Fruit fly (Drosophila melanogaster) whole organism, embryonic: ENCODE data around the gene twr.

Experiments used
- Bgb ChIP-seq: fragments of 200-800 bp; sonication (Bioruptor generic); IDR thresholded peaks from 2 replicates; pipeline ENCODE4 v1.3.6; 2022; ENCODE audit warnings: missing biosample characterization, missing genetic modification characterization; ENCODE audit not compliant: partially characterized antibody
- CG10654 ChIP-seq: fragments of 200-800 bp; sonication (Bioruptor generic); optimal IDR thresholded peaks from 2 replicates; lab custom pipeline; 2016; ENCODE audit warnings: missing biosample characterization, missing genetic modification characterization
- CG11085 ChIP-seq: fragments of 200-800 bp; sonication (Bioruptor generic); IDR thresholded peaks from 2 replicates; pipeline ENCODE4 v1.3.6; 2022; ENCODE audit warnings: missing biosample characterization, missing genetic modification characterization
- CG12659 ChIP-seq: fragments of 200-800 bp; sonication (Bioruptor generic); optimal IDR thresholded peaks from 3 replicates; lab custom pipeline; 2017; ENCODE audit warnings: mild to moderate bottlenecking, missing biosample characterization, missing genetic modification reagents, missing genetic modification characterization
- CG14710 ChIP-seq: fragments of 200-800 bp; sonication (Bioruptor generic); optimal IDR thresholded peaks from 3 replicates; lab custom pipeline; 2019; ENCODE audit warnings: missing biosample characterization, mild to moderate bottlenecking, missing genetic modification characterization, moderate library complexity
- CG1529 ChIP-seq: fragments of 200-800 bp; sonication (Bioruptor generic); optimal IDR thresholded peaks from 3 replicates; lab custom pipeline; 2018; ENCODE audit warnings: missing biosample characterization, missing genetic modification characterization
- CG15601 ChIP-seq: fragments of 200-800 bp; sonication (Bioruptor generic); optimal IDR thresholded peaks from 3 replicates; lab custom pipeline; 2019; ENCODE audit warnings: missing biosample characterization, mild to moderate bottlenecking, missing genetic modification characterization, moderate library complexity
- CG30431 ChIP-seq: fragments of 200-800 bp; sonication (Bioruptor generic); optimal IDR thresholded peaks from 2 replicates; lab custom pipeline; 2017; ENCODE audit warnings: missing biosample characterization, missing genetic modification characterization
- CG3163 ChIP-seq: fragments of 200-800 bp; sonication (Bioruptor generic); optimal IDR thresholded peaks from 3 replicates; lab custom pipeline; 2016; ENCODE audit warnings: missing biosample characterization, missing genetic modification characterization
- CG33213 ChIP-seq: fragments of 200-800 bp; sonication (Bioruptor generic); optimal IDR thresholded peaks from 3 replicates; lab custom pipeline; 2016; ENCODE audit warnings: missing biosample characterization, missing genetic modification characterization
- CG5245 ChIP-seq: fragments of 200-800 bp; sonication (Bioruptor generic); optimal IDR thresholded peaks from 3 replicates; lab custom pipeline; 2016; ENCODE audit warnings: missing biosample characterization, missing genetic modification characterization
- CG9932 ChIP-seq: fragments of 200-800 bp; sonication (Bioruptor generic); IDR thresholded peaks from 2 replicates; pipeline ENCODE4 v1.3.6; 2022; ENCODE audit warnings: missing biosample characterization, missing genetic modification characterization
- CTCF ChIP-seq: fragments of 200-800 bp; sonication (Bioruptor generic); optimal IDR thresholded peaks from 2 replicates; lab custom pipeline; 2017; ENCODE audit warnings: missing biosample characterization, mild to moderate bottlenecking, missing genetic modification characterization, moderate library complexity
- D19B ChIP-seq: fragments of 200-800 bp; sonication (Bioruptor generic); optimal IDR thresholded peaks from 2 replicates; lab custom pipeline; 2017; ENCODE audit warnings: missing biosample characterization, mild to moderate bottlenecking, missing genetic modification characterization
- Dip3 ChIP-seq: fragments of 200-800 bp; sonication (Bioruptor generic); optimal IDR thresholded peaks from 3 replicates; lab custom pipeline; 2016; ENCODE audit warnings: missing biosample characterization, missing genetic modification characterization
- Dll ChIP-seq: fragments of 200-800 bp; sonication (Bioruptor generic); IDR thresholded peaks from 4 replicates; pipeline ENCODE4 v1.3.6; 2022; ENCODE audit warnings: missing biosample characterization, missing genetic modification characterization; ENCODE audit not compliant: partially characterized antibody
- Dref ChIP-seq: fragments of 200-800 bp; sonication (Bioruptor generic); IDR thresholded peaks from 2 replicates; pipeline ENCODE4 v1.3.6; 2022; ENCODE audit warnings: missing biosample characterization, missing genetic modification characterization
- Ets65A ChIP-seq: fragments of 200-800 bp; sonication (Bioruptor generic); peaks from one replicate; lab custom pipeline; 2016; ENCODE audit warnings: missing biosample characterization, missing genetic modification characterization
- GATAe ChIP-seq: fragments of 200-800 bp; sonication (Bioruptor generic); conservative IDR thresholded peaks from 2 replicates; pipeline ENCODE4 v1.3.6; 2022; ENCODE audit warnings: missing biosample characterization, missing genetic modification characterization
- H2.0 ChIP-seq: fragments of 200-800 bp; sonication (Bioruptor generic); IDR thresholded peaks from 2 replicates; pipeline ENCODE4 v1.3.6; 2022; ENCODE audit warnings: missing biosample characterization, missing genetic modification characterization
- HLH54F ChIP-seq: fragments of 200-800 bp; sonication (Bioruptor generic); optimal IDR thresholded peaks from 3 replicates; lab custom pipeline; 2016; ENCODE audit warnings: missing biosample characterization, missing genetic modification characterization
- HmgD ChIP-seq: fragments of 200-800 bp; sonication (Bioruptor generic); optimal IDR thresholded peaks from 3 replicates; lab custom pipeline; 2016; ENCODE audit warnings: missing biosample characterization, missing genetic modification characterization
- Lhr ChIP-seq: fragments of 200-800 bp; sonication (Bioruptor generic); optimal IDR thresholded peaks from 3 replicates; lab custom pipeline; 2017; ENCODE audit warnings: mild to moderate bottlenecking, missing biosample characterization, missing genetic modification reagents, missing genetic modification characterization
- Lim3 ChIP-seq: fragments of 200-800 bp; sonication (Bioruptor generic); IDR thresholded peaks from 2 replicates; pipeline ENCODE4 v1.3.6; 2022; ENCODE audit warnings: missing biosample characterization, missing genetic modification characterization
- Myb ChIP-seq: fragments of 200-800 bp; sonication (Bioruptor generic); optimal IDR thresholded peaks from 2 replicates; lab custom pipeline; 2016; ENCODE audit warnings: missing biosample characterization, missing genetic modification characterization
- Oli ChIP-seq: fragments of 200-800 bp; sonication (Bioruptor generic); optimal IDR thresholded peaks from 2 replicates; lab custom pipeline; 2018; ENCODE audit warnings: missing biosample characterization, mild to moderate bottlenecking, missing genetic modification characterization, moderate library complexity
- Rfx ChIP-seq: fragments of 200-800 bp; sonication (Bioruptor generic); IDR thresholded peaks from 2 replicates; pipeline ENCODE4 v1.3.6; 2022; ENCODE audit warnings: missing biosample characterization, missing genetic modification characterization
- Tbp ChIP-seq: fragments of >200 bp; optimal IDR thresholded peaks from 2 replicates; lab custom pipeline; 2018; ENCODE audit warnings: missing biosample characterization, missing genetic modification characterization
- ash1 ChIP-seq: fragments of 200-800 bp; sonication (Bioruptor generic); optimal IDR thresholded peaks from 2 replicates; lab custom pipeline; 2018; ENCODE audit warnings: missing biosample characterization, mild to moderate bottlenecking, missing genetic modification characterization
- bbx ChIP-seq: fragments of 200-800 bp; sonication (Bioruptor generic); IDR thresholded peaks from 2 replicates; pipeline ENCODE4 v1.3.6; 2022; ENCODE audit warnings: missing biosample characterization, missing genetic modification characterization; ENCODE audit not compliant: partially characterized antibody
- chif ChIP-seq, 2 experiments: fragments of 200-800 bp; sonication (Bioruptor generic); optimal IDR thresholded peaks; 3 replicates each; lab custom pipeline; 2016; ENCODE audit warnings: missing biosample characterization in 2 of 2, missing genetic modification characterization in 2 of 2
- chinmo ChIP-seq: fragments of 200-800 bp; sonication (Bioruptor generic); IDR thresholded peaks from 4 replicates; pipeline ENCODE4 v1.3.6; 2022; ENCODE audit warnings: missing biosample characterization, missing genetic modification characterization; ENCODE audit not compliant: partially characterized antibody
- esg ChIP-seq: fragments of 200-800 bp; sonication (Bioruptor generic); conservative IDR thresholded peaks from 2 replicates; pipeline ENCODE4 v1.3.6; 2022; ENCODE audit warnings: missing biosample characterization, missing genetic modification characterization
- exex ChIP-seq: fragments of 200-800 bp; sonication (Bioruptor generic); optimal IDR thresholded peaks from 4 replicates; lab custom pipeline; 2018; ENCODE audit warnings: missing biosample characterization, mild to moderate bottlenecking, missing genetic modification characterization, moderate library complexity
- fd96Cb ChIP-seq: fragments of 200-800 bp; sonication (Bioruptor generic); optimal IDR thresholded peaks from 2 replicates; lab custom pipeline; 2018; ENCODE audit warnings: missing biosample characterization, mild to moderate bottlenecking, missing genetic modification characterization, moderate library complexity
- grn ChIP-seq: fragments of 200-800 bp; sonication (Bioruptor generic); optimal IDR thresholded peaks from 3 replicates; lab custom pipeline; 2017; ENCODE audit warnings: missing biosample characterization, missing genetic modification characterization
- knrl ChIP-seq: fragments of 200-800 bp; sonication (Bioruptor generic); IDR thresholded peaks from 3 replicates; pipeline ENCODE4 v1.3.6; 2022; ENCODE audit warnings: missing biosample characterization, missing genetic modification characterization; ENCODE audit not compliant: partially characterized antibody
- mld ChIP-seq: fragments of 200-800 bp; sonication (Bioruptor generic); IDR thresholded peaks from 3 replicates; pipeline ENCODE4 v1.3.6; 2022; ENCODE audit warnings: missing biosample characterization, missing genetic modification characterization; ENCODE audit not compliant: partially characterized antibody
- pan ChIP-seq, 4 experiments: fragments of >200 bp in 3 of 4; fragments of 200-800 bp in 1 of 4; sonication (Bioruptor generic) in 1 of 4; optimal IDR thresholded peaks in 3 of 4; IDR thresholded peaks in 1 of 4; 2 replicates each; pipeline versions ENCODE4 v1.3.6 to Lab custom; 2017 to 2022; ENCODE audit warnings: missing biosample characterization in 2 of 4, missing genetic modification characterization in 2 of 4, mixed read lengths in 1 of 4
- pho ChIP-seq: fragments of 200-800 bp; sonication (Bioruptor generic); optimal IDR thresholded peaks from 2 replicates; lab custom pipeline; 2016; ENCODE audit warnings: missing biosample characterization, missing genetic modification characterization
- pita ChIP-seq: fragments of 200-800 bp; sonication (Bioruptor generic); optimal IDR thresholded peaks from 2 replicates; lab custom pipeline; 2017; ENCODE audit warnings: missing biosample characterization, mild to moderate bottlenecking, missing genetic modification characterization
- row ChIP-seq: fragments of 200-800 bp; sonication (Bioruptor generic); IDR thresholded peaks from 3 replicates; pipeline ENCODE4 v1.3.6; 2022; ENCODE audit warnings: missing biosample characterization, missing genetic modification characterization
- sna ChIP-seq: fragments of 200-800 bp; sonication (Bioruptor generic); IDR thresholded peaks from 2 replicates; pipeline ENCODE4 v1.3.6; 2022; ENCODE audit warnings: missing biosample characterization, missing genetic modification characterization; ENCODE audit not compliant: partially characterized antibody
- stwl ChIP-seq: fragments of 200-800 bp; sonication (Bioruptor generic); optimal IDR thresholded peaks from 3 replicates; lab custom pipeline; 2018; ENCODE audit warnings: missing biosample characterization, mild to moderate bottlenecking, missing genetic modification characterization, moderate library complexity
- toy ChIP-seq: fragments of 200-800 bp; sonication (Bioruptor generic); IDR thresholded peaks from 2 replicates; pipeline ENCODE4 v1.3.6; 2022; ENCODE audit warnings: missing biosample characterization, missing genetic modification characterization
- trem ChIP-seq: fragments of 200-800 bp; optimal IDR thresholded peaks from 3 replicates; lab custom pipeline; 2019; ENCODE audit warnings: missing biosample characterization, mild to moderate bottlenecking, missing genetic modification characterization, moderate library complexity
- twi ChIP-seq: fragments of 200-800 bp; optimal IDR thresholded peaks from 2 replicates; lab custom pipeline; 2019; ENCODE audit warnings: missing biosample characterization, mild to moderate bottlenecking, missing genetic modification characterization, moderate library complexity
- zen ChIP-seq: fragments of 200-800 bp; sonication (Bioruptor generic); optimal IDR thresholded peaks from 3 replicates; lab custom pipeline; 2018; ENCODE audit warnings: missing biosample characterization, mild to moderate bottlenecking, missing genetic modification characterization, moderate library complexity

Gene twr

DNA sequence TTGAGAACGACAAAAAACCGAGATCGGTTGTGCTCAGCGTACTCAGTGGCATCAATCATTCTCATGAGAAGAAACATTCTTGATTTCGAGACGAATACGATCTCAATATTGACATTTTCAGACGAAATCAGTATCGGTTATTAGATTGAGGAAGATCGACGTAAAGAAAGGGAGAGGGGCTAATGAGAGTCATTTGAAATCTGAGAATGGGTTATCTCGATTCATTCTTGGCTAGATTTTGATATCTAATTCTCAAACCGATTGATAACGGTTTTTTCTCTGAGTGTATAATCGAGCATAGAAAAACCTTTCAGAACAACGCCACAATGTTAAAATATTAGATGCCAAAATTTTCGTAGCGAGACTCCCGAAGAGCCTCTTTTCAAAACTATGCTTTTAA is 16.8 kb upstream of the twr start, which contains the start of gene CG31286:
TSS of gene CG31286 (plus strand) at position 301 of the 400 bp plus-strand sequence.
- no peak for TF ChIP-seq HLH54F (GFP tag; lab: Kevin White, UChicago)
- TF ChIP-seq CG15601 (tag; lab: Kevin White, UChicago) = no peak
- no peak for TF ChIP-seq CG11085 (GFP tag; lab: Robert Waterston, UW)
- TF ChIP-seq esg (GFP tag; lab: Robert Waterston, UW) = no peak
- TF ChIP-seq CG5245 (GFP tag; lab: Kevin White, UChicago) = no peak
- TF ChIP-seq knrl = no peak
- TF ChIP-seq CG30431 (GFP tag; lab: Kevin White, UChicago) = no peak
- TF ChIP-seq ash1 = no peak
- TF ChIP-seq Lim3 = no peak
- TF ChIP-seq CG3163 (GFP tag; lab: Kevin White, UChicago) = no peak
- TF ChIP-seq, all 482 proteins: peak for 0

DNA sequence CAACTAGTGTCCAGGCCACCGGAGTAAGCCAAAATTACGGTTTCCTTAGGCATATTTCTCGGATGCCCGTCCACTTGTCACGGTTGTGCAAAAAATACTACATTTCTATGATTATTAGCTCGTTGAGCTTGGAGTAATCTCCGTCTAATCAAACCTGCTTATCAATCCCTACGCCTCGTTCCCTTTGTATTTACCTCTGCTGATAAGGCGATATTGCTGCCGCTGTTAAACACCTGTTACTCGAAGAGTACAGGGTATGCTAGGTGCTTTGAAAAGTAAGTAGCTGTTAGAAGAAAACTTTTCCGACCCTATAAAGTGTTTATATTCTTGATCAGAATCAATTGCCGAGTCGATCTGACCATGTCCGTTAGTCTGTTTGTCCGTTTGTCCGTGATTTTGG is 13.3 kb upstream of the twr start, which contains the start of gene Ass:
TSS of gene Ass (minus strand) at position 101 of the 400 bp plus-strand sequence.
- TF ChIP-seq GATAe (peak; percentile 49), D19B (peak; percentile 85), Ets65A (peak; percentile 11), exex (tag; lab: Kevin White, UChicago) (peak; percentile 13), grn (peak; percentile 23), Tbp (GFP tag; lab: Kevin White, UChicago) (no peak), toy (GFP tag; lab: Robert Waterston, UW) (no peak), CG10654 (GFP tag; lab: Kevin White, UChicago) (no peak)

DNA sequence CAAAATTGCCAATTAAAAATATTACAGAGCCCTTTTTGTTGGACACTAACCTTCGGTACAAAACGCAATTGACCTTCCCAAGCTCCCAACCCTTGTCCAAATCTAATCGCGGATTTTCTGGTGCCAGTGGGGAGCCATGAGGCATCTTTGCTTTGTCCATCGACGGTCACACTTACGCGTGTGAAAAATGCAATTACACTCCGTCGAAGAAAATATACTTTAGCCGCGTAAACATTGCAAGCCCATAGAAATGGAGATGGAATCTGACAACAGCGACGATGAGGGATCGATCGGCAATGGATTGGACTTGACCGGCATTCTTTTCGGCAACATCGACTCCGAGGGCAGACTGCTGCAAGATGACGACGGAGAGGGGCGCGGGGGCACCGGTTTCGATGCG is 10.9 kb upstream of the twr start, which contains the start of gene Taf1:
TSS of gene Taf1 (plus strand) at position 150 of the 400 bp plus-strand sequence.
- peak; percentile 49; the same call in 2 of the 4 replicates for TF ChIP-seq Dll (GFP tag; lab: Robert Waterston, UW)
- TF ChIP-seq CG9932 = peak; percentile 23; the same call in 1 of the 2 replicates
- peak; percentile 68 for TF ChIP-seq HmgD (GFP tag; lab: Kevin White, UChicago)
- peak; percentile 55 for TF ChIP-seq Bgb (GFP tag; lab: Robert Waterston, UW)
- peak; percentile 39 for TF ChIP-seq zen (tag; lab: Kevin White, UChicago)
- peak; percentile 73 for TF ChIP-seq CG12659 (GFP tag; lab: Kevin White, UChicago)
- no peak for TF ChIP-seq CG1529 (GFP tag; lab: Kevin White, UChicago)
- TF ChIP-seq bbx (GFP tag; lab: Robert Waterston, UW) = 0 out of 2 replicates have a peak, but pooled peaks have one; percentile 19
- TF ChIP-seq Dref (GFP tag; lab: Robert Waterston, UW) = peak; percentile 40; the same call in 1 of the 2 replicates
- peak; percentile 67 for TF ChIP-seq stwl
- peak; percentile 86; the same call in 2 of the 4 replicates for TF ChIP-seq chinmo (GFP tag; lab: Robert Waterston, UW)
- no peak for TF ChIP-seq chif (GFP tag; optimal IDR thresholded peaks at IDR 0.05; lab: Kevin White, UChicago)
- TF ChIP-seq pho = peak; percentile 10
- TF ChIP-seq CG33213 (GFP tag; lab: Kevin White, UChicago) = peak; percentile 66
- TF ChIP-seq pita (GFP tag; lab: Kevin White, UChicago) = peak; percentile 85
- TF ChIP-seq Lhr (GFP tag; lab: Kevin White, UChicago) = peak; percentile 89
- TF ChIP-seq trem (tag; lab: Kevin White, UChicago) = peak; percentile 66
- TF ChIP-seq mld (GFP tag; lab: Robert Waterston, UW) = 0 out of 3 replicates have a peak, but pooled peaks have one; percentile 13
- TF ChIP-seq CTCF = peak; percentile 75
- no peak for TF ChIP-seq fd96Cb (tag; lab: Kevin White, UChicago)
- no peak for TF ChIP-seq pan (optimal IDR thresholded peaks at IDR 0.05; lab: Kevin White, UChicago)
- TF ChIP-seq pan (GFP tag; optimal IDR thresholded peaks at IDR 0.05 in 1 of 2, IDR thresholded peaks at IDR 0.05 in 1 of 2) = no peak
- TF ChIP-seq sna (GFP tag; lab: Robert Waterston, UW) = peak; percentile 41; the same call in 1 of the 2 replicates
- TF ChIP-seq GATAe = peak; percentile 72; the same call in 1 of the 2 replicates
- TF ChIP-seq row (GFP tag; lab: Robert Waterston, UW) = peak; percentile 56
- TF ChIP-seq twi = no peak
- TF ChIP-seq Oli = no peak
- TF ChIP-seq H2.0 (GFP tag; lab: Robert Waterston, UW) = no peak
- peak; percentile 45 for TF ChIP-seq Rfx
- peak; percentile 26 for TF ChIP-seq Myb (GFP tag; lab: Kevin White, UChicago)
- TF ChIP-seq CG14710 (tag; lab: Kevin White, UChicago) = peak; percentile 67
- TF ChIP-seq Dip3 (GFP tag; lab: Kevin White, UChicago) = no peak
